Fruit fly (Drosophila melanogaster) whole organism, embryonic: ENCODE results near the gene Ret.

Experiments
- Asciz ChIP-seq: fragments of 200-800 bp; sonication (Bioruptor generic); optimal IDR thresholded peaks from 2 replicates; lab custom pipeline; 2017; ENCODE audit warnings: missing biosample characterization, mild to moderate bottlenecking, missing genetic modification characterization, missing genetic modification reagents
- Atf6 ChIP-seq: fragments of 200-800 bp; sonication (Bioruptor generic); IDR thresholded peaks from 2 replicates; pipeline ENCODE4 v1.3.6; 2022; ENCODE audit warnings: missing biosample characterization, missing genetic modification characterization
- BEAF-32 ChIP-seq: fragments of 200-800 bp; sonication (Bioruptor generic); optimal IDR thresholded peaks from 3 replicates; lab custom pipeline; 2017; ENCODE audit warnings: missing biosample characterization, missing genetic modification characterization, mild to moderate bottlenecking, moderate library complexity, missing genetic modification reagents
- CG10462 ChIP-seq: fragments of 200-800 bp; sonication (Bioruptor generic); optimal IDR thresholded peaks from 2 replicates; lab custom pipeline; 2016; ENCODE audit warnings: missing biosample characterization, missing genetic modification characterization
- CG10979 ChIP-seq: fragments of 200-800 bp; sonication (Bioruptor generic); optimal IDR thresholded peaks from 2 replicates; lab custom pipeline; 2018; ENCODE audit warnings: missing biosample characterization, mild to moderate bottlenecking, missing genetic modification characterization, moderate library complexity
- CG12744 ChIP-seq: fragments of 200-800 bp; sonication (Bioruptor generic); optimal IDR thresholded peaks from 2 replicates; lab custom pipeline; 2016; ENCODE audit warnings: missing biosample characterization, missing genetic modification characterization
- CG13424 ChIP-seq: fragments of 200-800 bp; sonication (Bioruptor generic); optimal IDR thresholded peaks from 2 replicates; lab custom pipeline; 2019; ENCODE audit warnings: missing biosample characterization, mild to moderate bottlenecking, missing genetic modification characterization, moderate library complexity
- CG14441 ChIP-seq: fragments of 200-800 bp; sonication (Bioruptor generic); IDR thresholded peaks from 2 replicates; pipeline ENCODE4 v1.3.6; 2022; ENCODE audit warnings: missing biosample characterization, missing genetic modification characterization
- CG15073 ChIP-seq: fragments of 200-800 bp; sonication (Bioruptor generic); optimal IDR thresholded peaks from 2 replicates; lab custom pipeline; 2016; ENCODE audit warnings: missing biosample characterization, missing genetic modification characterization
- CG1603 ChIP-seq: fragments of 200-800 bp; sonication (Bioruptor generic); optimal IDR thresholded peaks from 2 replicates; lab custom pipeline; 2019; ENCODE audit warnings: missing biosample characterization, mild to moderate bottlenecking, missing genetic modification characterization, moderate library complexity
- CG30020 ChIP-seq: fragments of 200-800 bp; optimal IDR thresholded peaks from 2 replicates; lab custom pipeline; 2019; ENCODE audit warnings: missing biosample characterization, mild to moderate bottlenecking, missing genetic modification characterization, moderate library complexity
- CG3407 ChIP-seq: fragments of 200-800 bp; sonication (Bioruptor generic); optimal IDR thresholded peaks from 2 replicates; lab custom pipeline; 2018; ENCODE audit warnings: missing biosample characterization, mild to moderate bottlenecking, missing genetic modification characterization
- CG34376 ChIP-seq: fragments of 200-800 bp; sonication (Bioruptor generic); optimal IDR thresholded peaks from 2 replicates; lab custom pipeline; 2018; ENCODE audit warnings: missing biosample characterization, mild to moderate bottlenecking, missing genetic modification characterization
- CG3995 ChIP-seq: fragments of 200-800 bp; sonication (Bioruptor generic); optimal IDR thresholded peaks from 3 replicates; lab custom pipeline; 2016; ENCODE audit warnings: missing biosample characterization, missing genetic modification characterization
- CG43689 ChIP-seq: fragments of 200-800 bp; sonication (Bioruptor generic); IDR thresholded peaks from 2 replicates; pipeline ENCODE4 v1.3.6; 2022; ENCODE audit warnings: missing biosample characterization, missing genetic modification characterization
- CG7839 ChIP-seq: fragments of 200-800 bp; sonication (Bioruptor generic); optimal IDR thresholded peaks from 3 replicates; lab custom pipeline; 2018; ENCODE audit warnings: missing biosample characterization, mild to moderate bottlenecking, missing genetic modification characterization, moderate library complexity
- CG8089 ChIP-seq: fragments of 200-800 bp; sonication (Bioruptor generic); optimal IDR thresholded peaks from 3 replicates; lab custom pipeline; 2016; ENCODE audit warnings: missing biosample characterization, missing genetic modification characterization
- CG8944 ChIP-seq: fragments of 200-800 bp; sonication (Bioruptor generic); optimal IDR thresholded peaks from 3 replicates; lab custom pipeline; 2016; ENCODE audit warnings: missing biosample characterization, missing genetic modification characterization
- CG9817 ChIP-seq: fragments of 200-800 bp; sonication (Bioruptor generic); optimal IDR thresholded peaks from 2 replicates; lab custom pipeline; 2018; ENCODE audit warnings: missing biosample characterization, mild to moderate bottlenecking, missing genetic modification characterization, moderate library complexity
- CHES-1-like ChIP-seq: fragments of 200-800 bp; sonication (Bioruptor generic); optimal IDR thresholded peaks from 2 replicates; lab custom pipeline; 2016; ENCODE audit warnings: missing biosample characterization, missing genetic modification characterization
- D ChIP-seq, 2 experiments: fragments of 200-800 bp in 1 of 2; fragments of >200 bp in 1 of 2; sonication (Bioruptor generic) in 1 of 2; optimal IDR thresholded peaks; 2 replicates in 1 of 2; 3 replicates in 1 of 2; lab custom pipeline; 2017; ENCODE audit warnings: mild to moderate bottlenecking in 1 of 2, missing biosample characterization in 1 of 2, missing genetic modification characterization in 1 of 2, missing genetic modification reagents in 1 of 2
- E2f1 ChIP-seq: fragments of 200-800 bp; sonication (Bioruptor generic); IDR thresholded peaks from 2 replicates; pipeline ENCODE4 v1.3.6; 2022; ENCODE audit warnings: missing biosample characterization, missing genetic modification characterization
- Lim3 ChIP-seq: fragments of 200-800 bp; sonication (Bioruptor generic); IDR thresholded peaks from 2 replicates; pipeline ENCODE4 v1.3.6; 2022; ENCODE audit warnings: missing biosample characterization, missing genetic modification characterization
- Mad ChIP-seq: fragments of 200-800 bp; sonication (Bioruptor generic); optimal IDR thresholded peaks from 2 replicates; lab custom pipeline; 2016; ENCODE audit warnings: missing biosample characterization, missing genetic modification characterization
- NC2α ChIP-seq: fragments of 200-800 bp; sonication (Bioruptor generic); optimal IDR thresholded peaks from 2 replicates; lab custom pipeline; 2016; ENCODE audit warnings: missing biosample characterization, missing genetic modification characterization
- Nf-YA ChIP-seq: fragments of 200-800 bp; sonication (Bioruptor generic); IDR thresholded peaks from 2 replicates; pipeline ENCODE4 v1.3.6; 2022; ENCODE audit warnings: missing biosample characterization, missing genetic modification characterization
- Optix ChIP-seq: fragments of 200-800 bp; sonication (Bioruptor generic); IDR thresholded peaks from 3 replicates; pipeline ENCODE4 v1.3.6; 2022; ENCODE audit warnings: missing biosample characterization, missing genetic modification characterization
- Ptx1 ChIP-seq: fragments of 200-800 bp; sonication (Bioruptor generic); IDR thresholded peaks from 2 replicates; pipeline ENCODE4 v1.3.6; 2022; ENCODE audit warnings: missing biosample characterization, missing genetic modification characterization
- TFAM ChIP-seq: fragments of 200-800 bp; sonication (Bioruptor generic); optimal IDR thresholded peaks from 2 replicates; lab custom pipeline; 2017; ENCODE audit warnings: missing biosample characterization, missing genetic modification characterization, inconsistent platforms
- Xrp1 ChIP-seq: fragments of 200-800 bp; sonication (Bioruptor generic); IDR thresholded peaks from 2 replicates; pipeline ENCODE4 v1.3.6; 2022; ENCODE audit warnings: missing biosample characterization, missing genetic modification characterization
- al ChIP-seq: fragments of 200-800 bp; sonication (Bioruptor generic); IDR thresholded peaks from 2 replicates; pipeline ENCODE4 v1.3.6; 2022; ENCODE audit warnings: missing biosample characterization, missing genetic modification characterization
- ato ChIP-seq: fragments of 200-800 bp; sonication (Bioruptor generic); IDR thresholded peaks from 2 replicates; pipeline ENCODE4 v1.3.6; 2022; ENCODE audit warnings: missing biosample characterization, missing genetic modification characterization; ENCODE audit not compliant: partially characterized antibody
- cg ChIP-seq: fragments of 200-800 bp; sonication (Bioruptor generic); optimal IDR thresholded peaks from 3 replicates; lab custom pipeline; 2019; ENCODE audit warnings: missing biosample characterization, mild to moderate bottlenecking, missing genetic modification characterization, moderate library complexity
- dm ChIP-seq: fragments of 200-800 bp; sonication (Bioruptor generic); optimal IDR thresholded peaks from 3 replicates; lab custom pipeline; 2016; ENCODE audit warnings: missing biosample characterization, missing genetic modification characterization
- ewg ChIP-seq: fragments of 200-800 bp; sonication (Bioruptor generic); optimal IDR thresholded peaks from 3 replicates; lab custom pipeline; 2017; ENCODE audit warnings: mild to moderate bottlenecking, missing biosample characterization, missing genetic modification reagents, missing genetic modification characterization
- fd96Cb ChIP-seq: fragments of 200-800 bp; sonication (Bioruptor generic); optimal IDR thresholded peaks from 2 replicates; lab custom pipeline; 2018; ENCODE audit warnings: missing biosample characterization, mild to moderate bottlenecking, missing genetic modification characterization, moderate library complexity
- fru ChIP-seq: fragments of >200 bp; optimal IDR thresholded peaks from 2 replicates; lab custom pipeline; 2017
- ham ChIP-seq: fragments of 200-800 bp; sonication (Bioruptor generic); IDR thresholded peaks from 2 replicates; pipeline ENCODE4 v1.3.6; 2022; ENCODE audit warnings: missing biosample characterization, missing genetic modification characterization
- inv ChIP-seq: fragments of 200-800 bp; sonication (Bioruptor generic); IDR thresholded peaks from 2 replicates; pipeline ENCODE4 v1.3.6; 2022; ENCODE audit warnings: missing biosample characterization, missing genetic modification characterization; ENCODE audit not compliant: partially characterized antibody
- kah ChIP-seq: fragments of 200-800 bp; sonication (Bioruptor generic); optimal IDR thresholded peaks from 2 replicates; lab custom pipeline; 2018; ENCODE audit warnings: missing biosample characterization, mild to moderate bottlenecking, missing genetic modification characterization
- nom ChIP-seq: fragments of 200-800 bp; sonication (Bioruptor generic); optimal IDR thresholded peaks from 2 replicates; lab custom pipeline; 2017; ENCODE audit warnings: missing biosample characterization, missing genetic modification characterization, mild to moderate bottlenecking, moderate library complexity, missing genetic modification reagents
- onecut ChIP-seq: fragments of 200-800 bp; sonication (Bioruptor generic); IDR thresholded peaks from 2 replicates; pipeline ENCODE4 v1.3.6; 2022; ENCODE audit warnings: missing biosample characterization, missing genetic modification characterization
- pho ChIP-seq: fragments of 200-800 bp; sonication (Bioruptor generic); optimal IDR thresholded peaks from 2 replicates; lab custom pipeline; 2016; ENCODE audit warnings: missing biosample characterization, missing genetic modification characterization
- pros ChIP-seq: fragments of 200-800 bp; sonication (Bioruptor generic); optimal IDR thresholded peaks from 3 replicates; lab custom pipeline; 2019; ENCODE audit warnings: missing biosample characterization, mild to moderate bottlenecking, missing genetic modification characterization, moderate library complexity
- psq ChIP-seq: fragments of 200-800 bp; sonication (Bioruptor generic); optimal IDR thresholded peaks from 2 replicates; lab custom pipeline; 2017; ENCODE audit warnings: missing biosample characterization, missing genetic modification characterization
- pum ChIP-seq: fragments of 200-800 bp; sonication (Bioruptor generic); optimal IDR thresholded peaks from 2 replicates; lab custom pipeline; 2016; ENCODE audit warnings: missing biosample characterization, missing genetic modification characterization
- repo ChIP-seq: fragments of 200-800 bp; sonication (Bioruptor generic); optimal IDR thresholded peaks from 2 replicates; lab custom pipeline; 2016; ENCODE audit warnings: missing biosample characterization, missing genetic modification characterization
- seq ChIP-seq: fragments of 200-800 bp; sonication (Bioruptor generic); IDR thresholded peaks from 2 replicates; pipeline ENCODE4 v1.3.6; 2022; ENCODE audit warnings: missing biosample characterization, missing genetic modification characterization
- sisA ChIP-seq: fragments of 200-800 bp; sonication (Bioruptor generic); IDR thresholded peaks from 2 replicates; pipeline ENCODE4 v1.3.6; 2022; ENCODE audit warnings: missing biosample characterization, missing genetic modification characterization
- slbo ChIP-seq: fragments of 200-800 bp; sonication (Bioruptor generic); IDR thresholded peaks from 2 replicates; pipeline ENCODE4 v1.3.6; 2022; ENCODE audit warnings: missing biosample characterization, missing genetic modification characterization
- slou ChIP-seq: fragments of 200-800 bp; sonication (Bioruptor generic); optimal IDR thresholded peaks from 3 replicates; lab custom pipeline; 2016; ENCODE audit warnings: missing biosample characterization, missing genetic modification characterization

The Ret gene

dm6 chr2L:21214961-21215362 is 16.4 kb upstream of the Ret start (continued):
- TF ChIP-seq fd96Cb: peak; percentile 40
- TF ChIP-seq Mad (GFP tag; lab: Kevin White, UChicago): peak; percentile 49
- peak; percentile 49; the same call in 1 of the 2 replicates for TF ChIP-seq slbo (GFP tag; lab: Robert Waterston, UW)
- TF ChIP-seq psq (GFP tag; lab: Kevin White, UChicago): no peak
- peak; percentile 54 for TF ChIP-seq ewg
- TF ChIP-seq CG3995 (GFP tag; lab: Kevin White, UChicago): peak; percentile 53
- TF ChIP-seq al (GFP tag; lab: Robert Waterston, UW): no peak
- TF ChIP-seq Lim3 (GFP tag; lab: Robert Waterston, UW): no peak
- no peak for TF ChIP-seq ham (GFP tag; lab: Robert Waterston, UW)
- no peak for TF ChIP-seq Asciz (GFP tag; lab: Kevin White, UChicago)
- TF ChIP-seq CG7839 (tag; lab: Kevin White, UChicago): peak; percentile 50
- TF ChIP-seq slou: no peak
- TF ChIP-seq BEAF-32: no peak
- 0 out of 3 replicates have a peak, but pooled peaks have one; percentile 15 for TF ChIP-seq Optix (GFP tag; lab: Robert Waterston, UW)
- no peak for TF ChIP-seq CG43689
- peak; percentile 34 for TF ChIP-seq CG1603
- no peak for TF ChIP-seq D (optimal IDR thresholded peaks at IDR 0.05; lab: Kevin White, UChicago)
- no peak for TF ChIP-seq D (GFP tag; optimal IDR thresholded peaks at IDR 0.05; lab: Kevin White, UChicago)
- 0 out of 2 replicates have a peak, but pooled peaks have one; percentile 26 for TF ChIP-seq E2f1
- TF ChIP-seq CG30020 (tag; lab: Kevin White, UChicago): no peak
- TF ChIP-seq dm (GFP tag; lab: Kevin White, UChicago): no peak
- peak; percentile 22; the same call in 1 of the 2 replicates for TF ChIP-seq sisA
- peak; percentile 31 for TF ChIP-seq CG3407 (GFP tag; lab: Kevin White, UChicago)
- TF ChIP-seq onecut: peak; percentile 47
- no peak for TF ChIP-seq TFAM (GFP tag; lab: Kevin White, UChicago)
- TF ChIP-seq inv (GFP tag; lab: Robert Waterston, UW): no peak
- no peak for TF ChIP-seq fru (lab: Kevin White, UChicago)
- no peak for TF ChIP-seq cg (GFP tag; lab: Kevin White, UChicago)
- peak; percentile 5 for TF ChIP-seq CG10979 (tag; lab: Kevin White, UChicago)
- TF ChIP-seq CG8089 (GFP tag; lab: Kevin White, UChicago): peak; percentile 9
- TF ChIP-seq ato: 0 out of 2 replicates have a peak, but pooled peaks have one; percentile 52
- peak; percentile 13 for TF ChIP-seq pum
- TF ChIP-seq CG8944 (GFP tag; lab: Kevin White, UChicago): peak; percentile 47
- TF ChIP-seq CG34376 (GFP tag; lab: Kevin White, UChicago): peak; percentile 60
- peak; percentile 40 for TF ChIP-seq CHES-1-like (GFP tag; lab: Kevin White, UChicago)
- 0 out of 2 replicates have a peak, but pooled peaks have one; percentile 27 for TF ChIP-seq Ptx1
- peak; percentile 23 for TF ChIP-seq NC2α (GFP tag; lab: Kevin White, UChicago)
- no peak for TF ChIP-seq CG15073 (GFP tag; lab: Kevin White, UChicago)
- peak; percentile 27 for TF ChIP-seq Atf6 (GFP tag; lab: Robert Waterston, UW)
- no peak for TF ChIP-seq CG10462
- peak; percentile 8 for TF ChIP-seq CG9817
- no peak for TF ChIP-seq kah (GFP tag; lab: Kevin White, UChicago)
- TF ChIP-seq Nf-YA (GFP tag; lab: Robert Waterston, UW): 0 out of 2 replicates have a peak, but pooled peaks have one; percentile 57
- no peak for TF ChIP-seq CG13424 (tag; lab: Kevin White, UChicago)
- 0 out of 2 replicates have a peak, but pooled peaks have one; percentile 13 for TF ChIP-seq CG14441 (GFP tag; lab: Robert Waterston, UW)
- peak; percentile 52 for TF ChIP-seq Xrp1
- TF ChIP-seq pho: no peak
- TF ChIP-seq CG12744 (GFP tag; lab: Kevin White, UChicago): peak; percentile 10
- no peak for TF ChIP-seq seq
- TF ChIP-seq repo (GFP tag; lab: Kevin White, UChicago): peak; percentile 46
- TF ChIP-seq pros: peak; percentile 87
- TF ChIP-seq nom (GFP tag; lab: Kevin White, UChicago): no peak
